Worm (Caenorhabditis elegans) whole organism, midembryonic: ENCODE measurements around the gene fbxc-25.

Experiments used
- T22C8.4 ChIP-seq: fragments of 200-800 bp; sonication (Bioruptor generic); IDR thresholded peaks from 2 replicates; pipeline ENCODE4 v1.3.6; 2022; ENCODE audit warnings: missing genetic modification characterization, missing compliant biosample characterization
- cog-1 ChIP-seq: sonication (generic microtip); optimal IDR thresholded peaks from 2 replicates; lab custom pipeline; 2016; ENCODE audit warnings: missing genetic modification characterization, missing compliant biosample characterization
- flt-1 ChIP-seq: fragments of 200-800 bp; sonication (Bioruptor generic); IDR thresholded peaks from 2 replicates; pipeline ENCODE4 v1.3.6; 2022; ENCODE audit warnings: missing genetic modification characterization, missing compliant biosample characterization
- med-1 ChIP-seq: sonication (generic microtip); optimal IDR thresholded peaks from 2 replicates; lab custom pipeline; 2017; ENCODE audit warnings: missing genetic modification characterization, mild to moderate bottlenecking, missing compliant biosample characterization, antibody characterized with exemption, missing genetic modification reagents; ENCODE audit not compliant: insufficient read depth
- ref-1 ChIP-seq: fragments of 200-800 bp; sonication (Bioruptor generic); conservative IDR thresholded peaks from 2 replicates; pipeline ENCODE4 v1.3.6; 2022; ENCODE audit warnings: missing genetic modification reagents, missing genetic modification characterization, missing compliant biosample characterization
- ztf-23 ChIP-seq: fragments of 200-800 bp; sonication (Bioruptor generic); IDR thresholded peaks from 2 replicates; pipeline ENCODE4 v1.3.6; 2022; ENCODE audit warnings: missing genetic modification reagents, missing genetic modification characterization, missing compliant biosample characterization
- ztf-29 ChIP-seq: fragments of 200-800 bp; sonication (Bioruptor generic); IDR thresholded peaks from 2 replicates; pipeline ENCODE4 v1.3.6; 2022; ENCODE audit warnings: missing genetic modification reagents, missing genetic modification characterization, missing compliant biosample characterization

ce11 chrII:2324956-2325355 lies 28.9 kb upstream of the fbxc-25 start, which contains the start of gene ZK1240.11:
- TF ChIP-seq med-1 (GFP tag; lab: Kevin White, UChicago) (no peak), ref-1 (GFP tag; lab: Robert Waterston, UW) (no peak), flt-1 (GFP tag; lab: Robert Waterston, UW) (no peak), ztf-23 (GFP tag; lab: Robert Waterston, UW) (no peak), cog-1 (tag; lab: Kevin White, UChicago) (no peak), ztf-29 (GFP tag; lab: Robert Waterston, UW) (no peak), T22C8.4 (GFP tag; lab: Robert Waterston, UW) (no peak)
